Worm (Caenorhabditis elegans): Measurements from ENCODE around the gene ZK177.11.

DNA sequence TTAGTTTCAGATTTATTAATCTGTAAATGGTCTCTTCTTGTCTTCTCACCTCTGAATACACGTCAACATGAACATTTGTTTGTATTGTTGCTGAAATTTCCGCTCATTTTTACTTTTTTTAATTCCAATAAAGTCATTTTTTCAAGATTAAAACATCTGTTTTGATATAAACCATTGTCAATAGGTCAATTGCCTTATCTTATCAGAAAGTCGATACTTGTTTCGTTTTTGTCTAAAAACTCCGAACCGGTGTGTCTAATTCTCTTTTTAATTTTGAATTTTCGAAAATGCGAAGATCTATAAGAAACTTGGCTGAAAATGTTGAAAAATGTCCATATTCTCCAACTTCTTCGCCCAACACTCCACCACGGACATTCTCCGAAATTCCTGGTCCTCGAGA is 19.0 kb upstream of the ZK177.11 start, which contains the start of gene cyp-44A1:
- no peak for TF ChIP-seq ces-1 (GFP tag; optimal IDR thresholded peaks at IDR 0.05)
- TF ChIP-seq pha-4 (tag; optimal IDR thresholded peaks at IDR 0.05), result no peak
- TF ChIP-seq ceh-39 (tag; optimal IDR thresholded peaks at IDR 0.05), result no peak
- no peak for TF ChIP-seq sptf-1 (tag; optimal IDR thresholded peaks at IDR 0.05)
- TF ChIP-seq ceh-83 (GFP tag; optimal IDR thresholded peaks at IDR 0.05), result no peak
- TF ChIP-seq elt-3 (tag; optimal IDR thresholded peaks at IDR 0.05), result no peak
- TF ChIP-seq snpc-4 (tag; optimal IDR thresholded peaks at IDR 0.05), result no peak
- no peak for TF ChIP-seq elt-1 (tag; optimal IDR thresholded peaks at IDR 0.05; ENCODE audit: borderline replicate concordance, insufficient read depth)
- TF ChIP-seq unc-62 (GFP tag; optimal IDR thresholded peaks at IDR 0.05), result no peak
- no peak for TF ChIP-seq nhr-76 (tag; optimal IDR thresholded peaks at IDR 0.05)
- TF ChIP-seq nhr-28 (tag; optimal IDR thresholded peaks at IDR 0.05), result no peak
- no peak for TF ChIP-seq nhr-2 (tag; optimal IDR thresholded peaks at IDR 0.05)
